Fruit fly (Drosophila melanogaster): ENCODE data around the gene tko.

- TF ChIP-seq HLH106 (tag; optimal IDR thresholded peaks at IDR 0.05): no peak
- no peak for TF ChIP-seq pan (optimal IDR thresholded peaks at IDR 0.05)
- no peak for TF ChIP-seq Mio (GFP tag; optimal IDR thresholded peaks at IDR 0.05)
- no peak for TF ChIP-seq br (GFP tag; optimal IDR thresholded peaks at IDR 0.05)
Measured at dm6 chrX:2434913-2435312, 8.9 kb downstream of the tko start.

Measured in whole organism, wandering third instar larva.